Worm (Caenorhabditis elegans) whole organism, mixed stage, embryonic: ENCODE measurements around the gene C34C12.8.

Source experiments
- ces-1 ChIP-seq: fragments of 150-350 bp; optimal IDR thresholded peaks from 2 replicates; lab custom pipeline; 2014; ENCODE audit warnings: missing biosample characterization, missing genetic modification reagents, missing genetic modification characterization
- lin-13 ChIP-seq: fragments of 150-350 bp; optimal IDR thresholded peaks from 2 replicates; lab custom pipeline; 2014; ENCODE audit warnings: missing biosample characterization, missing genetic modification characterization
- mep-1 ChIP-seq: fragments of 150-350 bp; optimal IDR thresholded peaks from 2 replicates; lab custom pipeline; 2017; ENCODE audit warnings: missing biosample characterization, missing genetic modification reagents, missing genetic modification characterization, inconsistent platforms
- nhr-28 ChIP-seq: fragments of 150-350 bp; optimal IDR thresholded peaks from 2 replicates; lab custom pipeline; 2014; ENCODE audit warnings: missing biosample characterization, missing genetic modification characterization
- snpc-4 ChIP-seq: fragments of 150-350 bp; optimal IDR thresholded peaks from 2 replicates; lab custom pipeline; 2014; ENCODE audit warnings: missing biosample characterization, missing genetic modification characterization
- unc-62 ChIP-seq: fragments of 150-350 bp; optimal IDR thresholded peaks from 2 replicates; lab custom pipeline; 2014; ENCODE audit warnings: missing biosample characterization, missing genetic modification reagents, missing genetic modification characterization

- TF ChIP-seq unc-62 (GFP tag; lab: Kevin White, UChicago) (no peak), ces-1 (GFP tag; lab: Kevin White, UChicago) (no peak), mep-1 (tag; lab: Kevin White, UChicago) (no peak), snpc-4 (tag; lab: Kevin White, UChicago) (no peak), nhr-28 (tag; lab: Kevin White, UChicago) (no peak), lin-13 (tag; lab: Kevin White, UChicago) (no peak)
Observed at ce11 chrIII:3426741-3427140, 33.5 kb upstream of the C34C12.8 start.
